Fruit fly (Drosophila melanogaster) whole organism, embryonic: ENCODE measurements around the gene CG9164.

Source experiments
- Abd-B ChIP-seq: fragments of 200-800 bp; sonication (Bioruptor generic); optimal IDR thresholded peaks from 2 replicates; lab custom pipeline; 2018; ENCODE audit warnings: missing biosample characterization, mild to moderate bottlenecking, missing genetic modification characterization, moderate library complexity
- Atf6 ChIP-seq: fragments of 200-800 bp; sonication (Bioruptor generic); IDR thresholded peaks from 2 replicates; pipeline ENCODE4 v1.3.6; 2022; ENCODE audit warnings: missing biosample characterization, missing genetic modification characterization
- BEAF-32 ChIP-seq: fragments of 200-800 bp; sonication (Bioruptor generic); optimal IDR thresholded peaks from 3 replicates; lab custom pipeline; 2017; ENCODE audit warnings: missing biosample characterization, missing genetic modification characterization, mild to moderate bottlenecking, moderate library complexity, missing genetic modification reagents
- CG10209 ChIP-seq: fragments of 200-800 bp; sonication (Bioruptor generic); optimal IDR thresholded peaks from 3 replicates; lab custom pipeline; 2017; ENCODE audit warnings: missing biosample characterization, mild to moderate bottlenecking, missing genetic modification characterization, missing genetic modification reagents
- CG10366 ChIP-seq: fragments of 200-800 bp; sonication (Bioruptor generic); IDR thresholded peaks from 2 replicates; pipeline ENCODE4 v1.3.6; 2022; ENCODE audit warnings: missing biosample characterization, missing genetic modification characterization
- CG10654 ChIP-seq: fragments of 200-800 bp; sonication (Bioruptor generic); optimal IDR thresholded peaks from 2 replicates; lab custom pipeline; 2016; ENCODE audit warnings: missing biosample characterization, missing genetic modification characterization
- CG14441 ChIP-seq: fragments of 200-800 bp; sonication (Bioruptor generic); IDR thresholded peaks from 2 replicates; pipeline ENCODE4 v1.3.6; 2022; ENCODE audit warnings: missing biosample characterization, missing genetic modification characterization
- CG14860 ChIP-seq: fragments of 200-800 bp; sonication (Bioruptor generic); IDR thresholded peaks from 3 replicates; pipeline ENCODE4 v1.3.6; 2022; ENCODE audit warnings: missing biosample characterization, missing genetic modification characterization; ENCODE audit not compliant: partially characterized antibody
- CG16815 ChIP-seq: fragments of 200-800 bp; sonication (Bioruptor generic); optimal IDR thresholded peaks from 3 replicates; lab custom pipeline; 2017; ENCODE audit warnings: missing biosample characterization, mild to moderate bottlenecking, missing genetic modification characterization
- CG32532 ChIP-seq: fragments of 200-800 bp; sonication (Bioruptor generic); IDR thresholded peaks from 2 replicates; pipeline ENCODE4 v1.3.6; 2022; ENCODE audit warnings: missing biosample characterization, missing genetic modification characterization
- CG33213 ChIP-seq: fragments of 200-800 bp; sonication (Bioruptor generic); optimal IDR thresholded peaks from 3 replicates; lab custom pipeline; 2016; ENCODE audit warnings: missing biosample characterization, missing genetic modification characterization
- CG33557 ChIP-seq: fragments of 200-800 bp; sonication (Bioruptor generic); optimal IDR thresholded peaks from 2 replicates; lab custom pipeline; 2019; ENCODE audit warnings: missing biosample characterization, mild to moderate bottlenecking, missing genetic modification characterization, moderate library complexity
- CG34224 ChIP-seq: fragments of 200-800 bp; sonication (Bioruptor generic); IDR thresholded peaks from 3 replicates; pipeline ENCODE4 v1.3.6; 2022; ENCODE audit warnings: missing biosample characterization, missing genetic modification characterization; ENCODE audit not compliant: partially characterized antibody
- CG34376 ChIP-seq: fragments of 200-800 bp; sonication (Bioruptor generic); optimal IDR thresholded peaks from 2 replicates; lab custom pipeline; 2018; ENCODE audit warnings: missing biosample characterization, mild to moderate bottlenecking, missing genetic modification characterization
- CG4707 ChIP-seq: fragments of 200-800 bp; sonication (Bioruptor generic); optimal IDR thresholded peaks from 2 replicates; lab custom pipeline; 2018; ENCODE audit warnings: missing biosample characterization, mild to moderate bottlenecking, missing genetic modification characterization, moderate library complexity
- CG6175 ChIP-seq: fragments of 200-800 bp; sonication (Bioruptor generic); IDR thresholded peaks from 3 replicates; pipeline ENCODE4 v1.3.6; 2022; ENCODE audit warnings: missing biosample characterization, missing genetic modification characterization
- CG6813 ChIP-seq: fragments of 200-800 bp; sonication (Bioruptor generic); optimal IDR thresholded peaks from 2 replicates; lab custom pipeline; 2017; ENCODE audit warnings: missing biosample characterization, missing genetic modification characterization, mild to moderate bottlenecking, moderate library complexity, missing genetic modification reagents
- CG7839 ChIP-seq: fragments of 200-800 bp; sonication (Bioruptor generic); optimal IDR thresholded peaks from 3 replicates; lab custom pipeline; 2018; ENCODE audit warnings: missing biosample characterization, mild to moderate bottlenecking, missing genetic modification characterization, moderate library complexity
- CG7987 ChIP-seq: fragments of 200-800 bp; sonication (Bioruptor generic); optimal IDR thresholded peaks from 2 replicates; lab custom pipeline; 2018; ENCODE audit warnings: missing biosample characterization, mild to moderate bottlenecking, missing genetic modification characterization, moderate library complexity
- CG8089 ChIP-seq: fragments of 200-800 bp; sonication (Bioruptor generic); optimal IDR thresholded peaks from 3 replicates; lab custom pipeline; 2016; ENCODE audit warnings: missing biosample characterization, missing genetic modification characterization
- CG9797 ChIP-seq: fragments of 200-800 bp; sonication (Bioruptor generic); optimal IDR thresholded peaks from 3 replicates; lab custom pipeline; 2018; ENCODE audit warnings: missing biosample characterization, mild to moderate bottlenecking, missing genetic modification characterization
- CoRest ChIP-seq: fragments of 200-800 bp; sonication (Bioruptor generic); optimal IDR thresholded peaks from 3 replicates; lab custom pipeline; 2018; ENCODE audit warnings: missing biosample characterization, mild to moderate bottlenecking, missing genetic modification characterization, moderate library complexity
- Dad ChIP-seq: fragments of 200-800 bp; sonication (Bioruptor generic); optimal IDR thresholded peaks from 3 replicates; lab custom pipeline; 2016; ENCODE audit warnings: missing biosample characterization, missing genetic modification characterization
- E2f1 ChIP-seq: fragments of 200-800 bp; sonication (Bioruptor generic); IDR thresholded peaks from 2 replicates; pipeline ENCODE4 v1.3.6; 2022; ENCODE audit warnings: missing biosample characterization, missing genetic modification characterization
- Elba2 ChIP-seq: fragments of 200-800 bp; sonication (Bioruptor generic); optimal IDR thresholded peaks from 3 replicates; lab custom pipeline; 2016; ENCODE audit warnings: missing biosample characterization, missing genetic modification characterization
- Hsf ChIP-seq: fragments of 200-800 bp; sonication (Bioruptor generic); optimal IDR thresholded peaks from 3 replicates; lab custom pipeline; 2016; ENCODE audit warnings: missing biosample characterization, missing genetic modification characterization
- Nf-YB ChIP-seq: fragments of 200-800 bp; sonication (Bioruptor generic); optimal IDR thresholded peaks from 3 replicates; lab custom pipeline; 2019; ENCODE audit warnings: missing biosample characterization, mild to moderate bottlenecking, missing genetic modification characterization, moderate library complexity
- Oli ChIP-seq: fragments of 200-800 bp; sonication (Bioruptor generic); optimal IDR thresholded peaks from 2 replicates; lab custom pipeline; 2018; ENCODE audit warnings: missing biosample characterization, mild to moderate bottlenecking, missing genetic modification characterization, moderate library complexity
- Sox102F ChIP-seq: fragments of 200-800 bp; sonication (Bioruptor generic); optimal IDR thresholded peaks from 2 replicates; lab custom pipeline; 2018; ENCODE audit warnings: missing biosample characterization, mild to moderate bottlenecking, missing genetic modification characterization, moderate library complexity
- Tbp ChIP-seq: fragments of >200 bp; optimal IDR thresholded peaks from 2 replicates; lab custom pipeline; 2018; ENCODE audit warnings: missing biosample characterization, missing genetic modification characterization
- Xbp1 ChIP-seq: fragments of 200-800 bp; sonication (Bioruptor generic); optimal IDR thresholded peaks from 3 replicates; lab custom pipeline; 2016; ENCODE audit warnings: missing biosample characterization, mild to moderate bottlenecking, missing genetic modification characterization
- ap ChIP-seq: fragments of 200-800 bp; sonication (Bioruptor generic); IDR thresholded peaks from 2 replicates; pipeline ENCODE4 v1.3.6; 2022; ENCODE audit warnings: missing biosample characterization, missing genetic modification characterization
- ara ChIP-seq: fragments of 200-800 bp; sonication (Bioruptor generic); IDR thresholded peaks from 2 replicates; pipeline ENCODE4 v1.3.6; 2022; ENCODE audit warnings: missing biosample characterization, missing genetic modification characterization
- cg ChIP-seq: fragments of 200-800 bp; sonication (Bioruptor generic); optimal IDR thresholded peaks from 3 replicates; lab custom pipeline; 2019; ENCODE audit warnings: missing biosample characterization, mild to moderate bottlenecking, missing genetic modification characterization, moderate library complexity
- dpn ChIP-seq, 2 experiments: fragments of 200-800 bp; sonication (Bioruptor generic); optimal IDR thresholded peaks; 3 replicates each; lab custom pipeline; 2016; ENCODE audit warnings: missing biosample characterization in 2 of 2, missing genetic modification characterization in 2 of 2
- ftz-f1 ChIP-seq: fragments of 200-800 bp; sonication (Bioruptor generic); optimal IDR thresholded peaks from 2 replicates; lab custom pipeline; 2016; ENCODE audit warnings: missing biosample characterization, missing genetic modification characterization
- grn ChIP-seq: fragments of 200-800 bp; sonication (Bioruptor generic); optimal IDR thresholded peaks from 3 replicates; lab custom pipeline; 2017; ENCODE audit warnings: missing biosample characterization, missing genetic modification characterization
- ham ChIP-seq: fragments of 200-800 bp; sonication (Bioruptor generic); IDR thresholded peaks from 2 replicates; pipeline ENCODE4 v1.3.6; 2022; ENCODE audit warnings: missing biosample characterization, missing genetic modification characterization
- hth ChIP-seq: fragments of >200 bp; optimal IDR thresholded peaks from 2 replicates; lab custom pipeline; 2017; ENCODE audit warnings: inconsistent platforms
- luna ChIP-seq: fragments of 200-800 bp; sonication (Bioruptor generic); optimal IDR thresholded peaks from 2 replicates; lab custom pipeline; 2016; ENCODE audit warnings: missing biosample characterization, missing genetic modification characterization
- mirr ChIP-seq: fragments of 200-800 bp; sonication (Bioruptor generic); optimal IDR thresholded peaks from 3 replicates; lab custom pipeline; 2018; ENCODE audit warnings: missing biosample characterization, mild to moderate bottlenecking, missing genetic modification characterization
- nmo ChIP-seq: fragments of 200-800 bp; sonication (Bioruptor generic); optimal IDR thresholded peaks from 2 replicates; lab custom pipeline; 2018; ENCODE audit warnings: missing biosample characterization, mild to moderate bottlenecking, missing genetic modification characterization, moderate library complexity
- onecut ChIP-seq: fragments of 200-800 bp; sonication (Bioruptor generic); IDR thresholded peaks from 2 replicates; pipeline ENCODE4 v1.3.6; 2022; ENCODE audit warnings: missing biosample characterization, missing genetic modification characterization
- scrt ChIP-seq: fragments of 200-800 bp; sonication (Bioruptor generic); optimal IDR thresholded peaks from 2 replicates; lab custom pipeline; 2018; ENCODE audit warnings: missing biosample characterization, mild to moderate bottlenecking, missing genetic modification characterization, moderate library complexity
- sens-2 ChIP-seq: fragments of 200-800 bp; sonication (Bioruptor generic); IDR thresholded peaks from 2 replicates; pipeline ENCODE4 v1.3.6; 2022; ENCODE audit warnings: missing biosample characterization, missing genetic modification characterization
- sim ChIP-seq: fragments of 200-800 bp; sonication (Bioruptor generic); IDR thresholded peaks from 2 replicates; pipeline ENCODE4 v1.3.6; 2022; ENCODE audit warnings: missing biosample characterization, missing genetic modification characterization
- so ChIP-seq: fragments of 200-800 bp; sonication (Bioruptor generic); IDR thresholded peaks from 3 replicates; pipeline ENCODE4 v1.3.6; 2022; ENCODE audit warnings: missing biosample characterization, missing genetic modification characterization
- toy ChIP-seq: fragments of 200-800 bp; sonication (Bioruptor generic); IDR thresholded peaks from 2 replicates; pipeline ENCODE4 v1.3.6; 2022; ENCODE audit warnings: missing biosample characterization, missing genetic modification characterization
- tx ChIP-seq: fragments of 200-800 bp; sonication (Bioruptor generic); optimal IDR thresholded peaks from 2 replicates; lab custom pipeline; 2016; ENCODE audit warnings: missing biosample characterization, missing genetic modification characterization
- vfl ChIP-seq: fragments of 200-800 bp; sonication (Bioruptor generic); optimal IDR thresholded peaks from 2 replicates; lab custom pipeline; 2016; ENCODE audit warnings: missing biosample characterization, missing genetic modification characterization

Gene CG9164

DNA sequence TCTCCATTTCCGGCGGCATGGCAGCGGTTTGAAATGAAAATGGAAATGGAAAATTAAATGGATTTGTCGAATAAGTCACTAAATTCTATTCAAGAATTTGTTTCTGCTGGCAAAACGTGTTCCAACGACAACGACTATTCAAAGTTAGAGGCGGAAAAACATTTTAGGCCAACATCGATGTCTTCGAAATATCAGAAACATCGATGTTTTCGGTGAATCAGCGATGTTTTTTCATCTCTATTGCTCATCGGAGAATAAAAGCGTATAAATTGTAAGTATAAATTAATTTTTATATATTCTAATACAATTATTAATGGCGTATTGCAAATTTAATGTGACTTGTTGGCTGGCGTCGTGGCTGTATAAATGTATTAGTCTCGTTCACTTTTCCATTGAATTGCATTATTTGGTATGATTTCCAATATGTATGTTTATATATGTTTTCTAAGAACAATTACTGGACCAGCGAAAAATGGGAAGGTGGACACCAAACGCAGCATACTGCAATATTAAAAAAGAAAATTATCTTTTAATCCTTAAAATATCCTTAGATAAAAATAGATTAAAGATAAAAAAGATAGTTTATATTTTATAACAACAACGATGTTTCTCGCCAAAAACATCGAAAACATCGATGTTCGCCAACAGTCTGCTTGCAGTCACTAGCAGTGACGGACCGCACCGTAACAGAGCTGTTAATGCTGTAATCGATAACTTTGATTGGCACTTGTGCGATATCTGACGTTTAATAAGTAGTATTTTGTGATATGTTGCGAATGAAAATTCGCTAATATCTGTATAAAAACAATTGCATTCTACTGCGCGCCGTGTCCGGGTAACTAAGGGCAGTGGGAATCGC is 40.5 kb downstream of the CG9164 start, which contains the start of the genes CG12608 and Prp5 (continued):
- TF ChIP-seq Atf6 (GFP tag; lab: Robert Waterston, UW) = no peak
- no peak for TF ChIP-seq Xbp1
- TF ChIP-seq Hsf = no peak
- TF ChIP-seq ara (GFP tag; lab: Robert Waterston, UW) = no peak
- TF ChIP-seq ham (GFP tag; lab: Robert Waterston, UW) = no peak
- no peak for TF ChIP-seq CG33557 (GFP tag; lab: Kevin White, UChicago)
- TF ChIP-seq Nf-YB (GFP tag; lab: Kevin White, UChicago) = no peak
- no peak for TF ChIP-seq hth (lab: Kevin White, UChicago)
- no peak for TF ChIP-seq Elba2 (GFP tag; lab: Kevin White, UChicago)
- no peak for TF ChIP-seq Tbp (GFP tag; lab: Kevin White, UChicago)
- TF ChIP-seq CG6813 (GFP tag; lab: Kevin White, UChicago) = no peak
- no peak for TF ChIP-seq CG33213 (GFP tag; lab: Kevin White, UChicago)
- TF ChIP-seq tx (GFP tag; lab: Kevin White, UChicago) = no peak
- TF ChIP-seq scrt (GFP tag; lab: Kevin White, UChicago) = no peak
- TF ChIP-seq vfl (GFP tag; lab: Kevin White, UChicago) = no peak
- no peak for TF ChIP-seq Oli (tag; lab: Kevin White, UChicago)
- TF ChIP-seq Abd-B (GFP tag; lab: Kevin White, UChicago) = no peak
- TF ChIP-seq luna = no peak
- no peak for TF ChIP-seq CG32532 (GFP tag; lab: Robert Waterston, UW)
- TF ChIP-seq CG6175 = no peak
- no peak for TF ChIP-seq CG8089
- no peak for TF ChIP-seq CG34376 (GFP tag; lab: Kevin White, UChicago)
- TF ChIP-seq CG16815 = no peak
- no peak for TF ChIP-seq so (GFP tag; lab: Robert Waterston, UW)
- TF ChIP-seq ap (GFP tag; lab: Robert Waterston, UW) = no peak
- no peak for TF ChIP-seq onecut (GFP tag; lab: Robert Waterston, UW)
- no peak for TF ChIP-seq CG10366
- TF ChIP-seq sim (GFP tag; lab: Robert Waterston, UW) = no peak
- no peak for TF ChIP-seq sens-2
- TF ChIP-seq toy (GFP tag; lab: Robert Waterston, UW) = no peak
- no peak for TF ChIP-seq mirr (GFP tag; lab: Kevin White, UChicago)
- TF ChIP-seq nmo (GFP tag; lab: Kevin White, UChicago) = peak; percentile 21
- TF ChIP-seq E2f1 = no peak
- TF ChIP-seq Sox102F (GFP tag; lab: Kevin White, UChicago) = no peak
- TF ChIP-seq grn (GFP tag; lab: Kevin White, UChicago) = no peak
- TF ChIP-seq CG4707 (GFP tag; lab: Kevin White, UChicago) = no peak
- TF ChIP-seq CG10654 (GFP tag; lab: Kevin White, UChicago) = no peak
- TF ChIP-seq CG10209 (GFP tag; lab: Kevin White, UChicago) = no peak
- no peak for TF ChIP-seq CG7839 (tag; lab: Kevin White, UChicago)
- TF ChIP-seq dpn (GFP tag; optimal IDR thresholded peaks at IDR 0.05; lab: Kevin White, UChicago) = no peak
- TF ChIP-seq CG9797 (GFP tag; lab: Kevin White, UChicago) = no peak
- TF ChIP-seq CG7987 (GFP tag; lab: Kevin White, UChicago) = no peak
- TF ChIP-seq CG14441 (GFP tag; lab: Robert Waterston, UW) = no peak
- TF ChIP-seq cg = no peak
- peak; percentile 68 for TF ChIP-seq BEAF-32 (GFP tag; lab: Kevin White, UChicago)
- peak; percentile 21 for TF ChIP-seq CoRest (tag; lab: Kevin White, UChicago)
- TF ChIP-seq CG14860 = peak; percentile 48; the same call in 2 of the 3 replicates
- no peak for TF ChIP-seq Dad (GFP tag; lab: Kevin White, UChicago)
- TF ChIP-seq CG34224 = peak; percentile 50
- no peak for TF ChIP-seq ftz-f1 (GFP tag; lab: Kevin White, UChicago)
